Worm (Caenorhabditis elegans): ENCODE results near the gene Y47D7A.7.

Y47D7A.7 gene

ce11 chrV:4414613-4415071, 5.0 kb downstream of the Y47D7A.7 start, which contains the start of gene grl-5:
grl-5 (minus strand) TSS chrV:4414663.
- no peak for TF ChIP-seq peb-1 (tag; optimal IDR thresholded peaks at IDR 0.05)

ce11 chrV:4411714-4412113, 8.0 kb downstream of the Y47D7A.7 start, which contains the start of gene Y47D7A.17:
Y47D7A.17 (minus strand) TSS chrV:4411814.
- no peak for TF ChIP-seq mab-5 (tag; optimal IDR thresholded peaks at IDR 0.05)
- no peak for TF ChIP-seq blmp-1 (tag; optimal IDR thresholded peaks at IDR 0.05; ENCODE audit: insufficient read depth)
- TF ChIP-seq nhr-25 (tag; optimal IDR thresholded peaks at IDR 0.05) = no peak
- TF ChIP-seq lin-39 (tag; optimal IDR thresholded peaks at IDR 0.05) = no peak
- no peak for TF ChIP-seq ceh-82 (tag; optimal IDR thresholded peaks at IDR 0.05)
- no peak for TF ChIP-seq gmeb-1 (tag; optimal IDR thresholded peaks at IDR 0.05)

ce11 chrV:4410643-4411042, 9.0 kb downstream of the Y47D7A.7 start, which contains the start of gene Y47D7A.3:
Y47D7A.3 (plus strand) TSS chrV:4410943.
- TF ChIP-seq nhr-6 (tag; optimal IDR thresholded peaks at IDR 0.05) = no peak
- TF ChIP-seq lin-39 (tag; optimal IDR thresholded peaks at IDR 0.05) = no peak
- TF ChIP-seq alr-1 (tag; optimal IDR thresholded peaks at IDR 0.05) = no peak
- no peak for TF ChIP-seq ztf-11 (tag; optimal IDR thresholded peaks at IDR 0.05)

ce11 chrV:4407519-4407918, 12.1 kb downstream of the Y47D7A.7 start, which contains the start of gene nhr-118:
nhr-118 (plus strand) TSS chrV:4407819.
- TF ChIP-seq fos-1 (tag; optimal IDR thresholded peaks at IDR 0.05) = no peak

ce11 chrV:4401865-4402264, 17.8 kb downstream of the Y47D7A.7 start, which contains the start of gene F13A2.5:
F13A2.5 (minus strand) TSS chrV:4401965.
- no peak for TF ChIP-seq unc-39 (tag; optimal IDR thresholded peaks at IDR 0.05)
- no peak for TF ChIP-seq nhr-12 (tag; optimal IDR thresholded peaks at IDR 0.05)
- TF ChIP-seq ama-1 (optimal IDR thresholded peaks at IDR 0.05) = no peak
- TF ChIP-seq nhr-25 (tag; optimal IDR thresholded peaks at IDR 0.05) = no peak
- TF ChIP-seq ztf-4 (tag; optimal IDR thresholded peaks at IDR 0.05) = no peak
- TF ChIP-seq sma-9 (GFP tag; optimal IDR thresholded peaks at IDR 0.05) = no peak
- no peak for TF ChIP-seq sma-9 (tag; optimal IDR thresholded peaks at IDR 0.05)
- TF ChIP-seq nhr-6 (tag; optimal IDR thresholded peaks at IDR 0.05) = no peak
- TF ChIP-seq aly-2 (tag; optimal IDR thresholded peaks at IDR 0.05) = no peak
- TF ChIP-seq ceh-82 (tag; optimal IDR thresholded peaks at IDR 0.05) = no peak
- no peak for TF ChIP-seq nhr-77 (tag; optimal IDR thresholded peaks at IDR 0.05)
- no peak for TF ChIP-seq mab-5 (tag; optimal IDR thresholded peaks at IDR 0.05)
- no peak for TF ChIP-seq ZK546.5 (tag; optimal IDR thresholded peaks at IDR 0.05)
- no peak for TF ChIP-seq ztf-11 (tag; optimal IDR thresholded peaks at IDR 0.05)
- no peak for TF ChIP-seq zag-1 (tag; optimal IDR thresholded peaks at IDR 0.05)
- TF ChIP-seq R02D3.7 (tag; optimal IDR thresholded peaks at IDR 0.05) = no peak
- no peak for TF ChIP-seq lin-13 (GFP tag; optimal IDR thresholded peaks at IDR 0.05)
- TF ChIP-seq nhr-11 (tag; optimal IDR thresholded peaks at IDR 0.05) = no peak
- TF ChIP-seq alr-1 (tag; optimal IDR thresholded peaks at IDR 0.05) = no peak
- TF ChIP-seq unc-55 (GFP tag; optimal IDR thresholded peaks at IDR 0.05) = no peak
- TF ChIP-seq Y55F3AM.14 (GFP tag; optimal IDR thresholded peaks at IDR 0.05) = no peak

ce11 chrV:4400118-4400517, 19.5 kb downstream of the Y47D7A.7 start, which contains the start of gene F13A2.4:
F13A2.4 (minus strand) TSS chrV:4400218.
- TF ChIP-seq mdl-1 (tag; optimal IDR thresholded peaks at IDR 0.05) (no peak), aly-2 (tag; optimal IDR thresholded peaks at IDR 0.05) (no peak), zag-1 (tag; optimal IDR thresholded peaks at IDR 0.05) (no peak), nhr-129 (tag; optimal IDR thresholded peaks at IDR 0.05) (no peak), lsy-2 (tag; optimal IDR thresholded peaks at IDR 0.05) (no peak), sem-4 (tag; optimal IDR thresholded peaks at IDR 0.05) (no peak), sma-9 (GFP tag; optimal IDR thresholded peaks at IDR 0.05) (no peak), sma-9 (tag; optimal IDR thresholded peaks at IDR 0.05) (no peak), R02D3.7 (tag; optimal IDR thresholded peaks at IDR 0.05) (no peak), skn-1 (tag; optimal IDR thresholded peaks at IDR 0.05) (no peak), snpc-4 (tag; optimal IDR thresholded peaks at IDR 0.05) (no peak), fos-1 (tag; optimal IDR thresholded peaks at IDR 0.05) (no peak), sma-3 (GFP tag; optimal IDR thresholded peaks at IDR 0.05) (no peak)
